Fruit fly (Drosophila melanogaster) S2 (cell line): ENCODE results near the gene RNF220.

Experiments used
- CG8478 ChIP-seq: fragments of >200 bp; optimal IDR thresholded peaks from 2 replicates; lab custom pipeline; 2018
- CTCF ChIP-seq, 2 experiments: fragments of >200 bp; optimal IDR thresholded peaks; 2 replicates each; lab custom pipeline; 2018

DNA sequence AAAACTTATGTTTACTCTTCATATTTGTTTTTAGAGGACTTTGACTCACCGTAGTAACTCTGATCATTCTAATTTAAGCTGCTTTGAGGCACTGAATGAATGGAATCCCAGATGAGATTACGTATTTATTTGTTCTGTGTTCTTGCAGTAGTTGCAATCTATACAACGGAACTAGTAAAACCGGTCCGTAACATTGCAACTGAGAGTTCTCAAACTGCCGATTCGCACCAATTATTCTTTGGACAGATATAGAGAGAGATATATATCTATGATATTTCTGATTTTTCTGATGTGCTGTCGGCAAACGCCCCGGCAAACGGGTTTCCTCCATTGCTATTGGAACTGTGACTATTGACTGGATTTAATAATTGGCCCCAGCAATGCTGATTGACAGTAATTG is 41.4 kb upstream of the RNF220 start, which contains the start of gene CG13841:
- TF ChIP-seq CTCF (optimal IDR thresholded peaks at IDR 0.05; lab: Kevin White, UChicago) (no peak), CG8478 (no peak)
